Fruit fly (Drosophila melanogaster) whole organism, prepupa: ENCODE data around the gene Ir94f.
A peak's percentile ranks its signal among the peaks of the same experiment; 100 is the strongest.

Experiments used
- CG1621 ChIP-seq: fragments of 200-800 bp; sonication (Bioruptor generic); optimal IDR thresholded peaks from 3 replicates; lab custom pipeline; 2018; ENCODE audit warnings: missing biosample characterization, mild to moderate bottlenecking, missing genetic modification characterization
- CG16779 ChIP-seq: fragments of 200-800 bp; sonication (Bioruptor generic); optimal IDR thresholded peaks from 3 replicates; lab custom pipeline; 2017; ENCODE audit warnings: missing biosample characterization, mild to moderate bottlenecking, missing genetic modification characterization
- CG32006 ChIP-seq: fragments of 200-800 bp; sonication (Bioruptor generic); optimal IDR thresholded peaks from 3 replicates; lab custom pipeline; 2017; ENCODE audit warnings: missing biosample characterization, mild to moderate bottlenecking, missing genetic modification characterization
- CG6854 ChIP-seq: fragments of 200-800 bp; sonication (Bioruptor generic); optimal IDR thresholded peaks from 2 replicates; lab custom pipeline; 2017; ENCODE audit warnings: missing biosample characterization, mild to moderate bottlenecking, missing genetic modification characterization
- Eip78C ChIP-seq: fragments of 200-800 bp; sonication (Bioruptor generic); peaks from one replicate; lab custom pipeline; 2016; ENCODE audit warnings: missing biosample characterization, missing genetic modification characterization
- Gug ChIP-seq: fragments of 200-800 bp; sonication (Bioruptor generic); IDR thresholded peaks from 2 replicates; pipeline ENCODE4 v1.3.6; 2022; ENCODE audit warnings: missing biosample characterization, missing genetic modification characterization
- Sox102F ChIP-seq: fragments of 200-800 bp; sonication (Bioruptor generic); optimal IDR thresholded peaks from 2 replicates; lab custom pipeline; 2016; ENCODE audit warnings: missing biosample characterization, mild to moderate bottlenecking, missing genetic modification characterization
- dsx ChIP-seq: fragments of 200-800 bp; optimal IDR thresholded peaks from 3 replicates; lab custom pipeline; 2019; ENCODE audit warnings: missing biosample characterization, mild to moderate bottlenecking, missing genetic modification characterization, moderate library complexity; ENCODE audit not compliant: poor library complexity, severe bottlenecking
- pdm3 ChIP-seq: fragments of 200-800 bp; sonication (Bioruptor generic); optimal IDR thresholded peaks from 3 replicates; lab custom pipeline; 2016; ENCODE audit warnings: missing biosample characterization, missing genetic modification characterization

- no peak for TF ChIP-seq Gug (GFP tag; lab: Robert Waterston, UW)
- TF ChIP-seq dsx (GFP tag; lab: Kevin White, UChicago): no peak
- no peak for TF ChIP-seq CG6854 (GFP tag; lab: Kevin White, UChicago)
- TF ChIP-seq Eip78C (GFP tag; lab: Kevin White, UChicago): peak; percentile 47
- no peak for TF ChIP-seq CG16779 (tag; lab: Kevin White, UChicago)
- no peak for TF ChIP-seq pdm3 (GFP tag; lab: Kevin White, UChicago)
- TF ChIP-seq CG1621 (tag; lab: Kevin White, UChicago): no peak
- TF ChIP-seq Sox102F: no peak
- TF ChIP-seq CG32006 (GFP tag; lab: Kevin White, UChicago): no peak
These were observed 29.7 kb downstream of the Ir94f start for dm6 chr3R:23511356-23511755.
